Fruit fly (Drosophila melanogaster): ENCODE data around the gene CG3407.

Gene CG3407

dm6 chr2L:3775767-3776351 is 37.4 kb downstream of the CG3407 start (continued):
- TF ChIP-seq CG13775 (GFP tag; optimal IDR thresholded peaks at IDR 0.05) (peak; percentile 58), CG9437 (GFP tag; optimal IDR thresholded peaks at IDR 0.05) (no peak), gce (GFP tag; IDR thresholded peaks at IDR 0.05) (no peak), onecut (GFP tag; IDR thresholded peaks at IDR 0.05) (no peak), Drgx (GFP tag; IDR thresholded peaks at IDR 0.05) (peak; percentile 11; the same call in 1 of the 2 replicates), sug (tag; optimal IDR thresholded peaks at IDR 0.05) (no peak), twi (tag; optimal IDR thresholded peaks at IDR 0.05) (peak; percentile 47), mam (GFP tag; optimal IDR thresholded peaks at IDR 0.05) (peak; percentile 4), dan (GFP tag; IDR thresholded peaks at IDR 0.05) (no peak), Hr51 (GFP tag; optimal IDR thresholded peaks at IDR 0.05) (peak in 1 of 2 experiments; percentile 40), ci (GFP tag; IDR thresholded peaks at IDR 0.05) (0 out of 3 replicates have a peak, but pooled peaks have one; percentile 23), h (optimal IDR thresholded peaks at IDR 0.05) (no peak), CG12744 (GFP tag; optimal IDR thresholded peaks at IDR 0.05) (no peak), CG7928 (GFP tag; optimal IDR thresholded peaks at IDR 0.05) (no peak), ftz-f1 (GFP tag; optimal IDR thresholded peaks at IDR 0.05) (no peak), CG7556 (GFP tag; optimal IDR thresholded peaks at IDR 0.05) (peak; percentile 36), gt (GFP tag; IDR thresholded peaks at IDR 0.05) (no peak), Poxn (GFP tag; IDR thresholded peaks at IDR 0.05) (no peak), CG18262 (tag; optimal IDR thresholded peaks at IDR 0.05) (peak; percentile 74), ewg (GFP tag; optimal IDR thresholded peaks at IDR 0.05) (peak; percentile 8), D (optimal IDR thresholded peaks at IDR 0.05) (no peak), D (GFP tag; optimal IDR thresholded peaks at IDR 0.05) (peak; percentile 13), D19A (tag; optimal IDR thresholded peaks at IDR 0.05) (peak; percentile 36), CG16815 (GFP tag; optimal IDR thresholded peaks at IDR 0.05) (peak; percentile 71), trh (GFP tag; optimal IDR thresholded peaks at IDR 0.05) (peak; percentile 11), Dip2 (GFP tag; IDR thresholded peaks at IDR 0.05) (no peak), CG12219 (GFP tag; optimal IDR thresholded peaks at IDR 0.05) (no peak), CG17802 (tag; optimal IDR thresholded peaks at IDR 0.05) (no peak), gsb-n (tag; optimal IDR thresholded peaks at IDR 0.05) (peak; percentile 12), chif (GFP tag; optimal IDR thresholded peaks at IDR 0.05) (peak in 1 of 2 experiments; percentile 74), klu (GFP tag; IDR thresholded peaks at IDR 0.05) (0 out of 2 replicates have a peak, but pooled peaks have one; percentile 7), ems (GFP tag; optimal IDR thresholded peaks at IDR 0.05) (no peak), CG11456 (GFP tag; IDR thresholded peaks at IDR 0.05) (peak; percentile 53; the same call in 1 of the 3 replicates), CG6791 (GFP tag; IDR thresholded peaks at IDR 0.05; ENCODE audit: partially characterized antibody) (no peak), CG30020 (tag; optimal IDR thresholded peaks at IDR 0.05) (no peak), HHEX (GFP tag; optimal IDR thresholded peaks at IDR 0.05) (no peak), Hsf (GFP tag; optimal IDR thresholded peaks at IDR 0.05) (peak; percentile 29), hkb (optimal IDR thresholded peaks at IDR 0.05) (no peak), hkb (GFP tag; IDR thresholded peaks at IDR 0.05) (0 out of 2 replicates have a peak, but pooled peaks have one; percentile 29), zfh2 (GFP tag; optimal IDR thresholded peaks at IDR 0.05) (no peak), CG11560 (tag; IDR thresholded peaks at IDR 0.05) (no peak), danr (GFP tag; IDR thresholded peaks at IDR 0.05) (0 out of 2 replicates have a peak, but pooled peaks have one; percentile 25), CG2202 (tag; optimal IDR thresholded peaks at IDR 0.05) (peak; percentile 2), nerfin-1 (tag; optimal IDR thresholded peaks at IDR 0.05) (no peak), CG11247 (GFP tag; IDR thresholded peaks at IDR 0.05) (no peak), Lhr (GFP tag; optimal IDR thresholded peaks at IDR 0.05) (no peak), CG32772 (GFP tag; IDR thresholded peaks at IDR 0.05) (0 out of 2 replicates have a peak, but pooled peaks have one; percentile 44), ERR (GFP tag; optimal IDR thresholded peaks at IDR 0.05) (no peak), lmd (GFP tag; IDR thresholded peaks at IDR 0.05) (peak; percentile 59), Hmr (GFP tag; optimal IDR thresholded peaks at IDR 0.05) (peak; percentile 3), sisA (GFP tag; IDR thresholded peaks at IDR 0.05) (peak; percentile 54; the same call in 1 of the 2 replicates)

All from whole organism, embryonic.